Worm (Caenorhabditis elegans): ENCODE results near the gene glb-10.

- TF ChIP-seq ceh-82 (tag; optimal IDR thresholded peaks at IDR 0.05) (no peak), C16A3.4 (tag; optimal IDR thresholded peaks at IDR 0.05) (no peak), lsy-2 (tag; optimal IDR thresholded peaks at IDR 0.05) (no peak), lir-3 (tag; optimal IDR thresholded peaks at IDR 0.05; ENCODE audit: poor library complexity) (no peak), jun-1 (tag; optimal IDR thresholded peaks at IDR 0.05) (no peak)
Observed at ce11 chrII:6345195-6346158, 36.4 kb upstream of the glb-10 start, which contains the start of gene C32D5.8.
